Fruit fly (Drosophila melanogaster): Measurements from ENCODE around the gene CG44476.

- TF ChIP-seq Dll (optimal IDR thresholded peaks at IDR 0.05), result no peak
- no peak for TF ChIP-seq psq (optimal IDR thresholded peaks at IDR 0.05)
- TF ChIP-seq CG8478 (optimal IDR thresholded peaks at IDR 0.05), result no peak
Observed at dm6 chr2L:18150393-18151133, 37.6 kb upstream of the CG44476 start.

Data from whole organism.